Worm (Caenorhabditis elegans) whole organism, L2 larva: ENCODE results near the gene K06A1.2.

Experiments used
- F13H6.1 ChIP-seq: sonication (generic microtip); optimal IDR thresholded peaks from 2 replicates; lab custom pipeline; 2016; ENCODE audit warnings: missing genetic modification characterization, missing compliant biosample characterization
- egl-27 ChIP-seq: sonication (generic microtip); optimal IDR thresholded peaks from 3 replicates; lab custom pipeline; 2017; ENCODE audit warnings: missing biosample characterization, missing genetic modification reagents, missing genetic modification characterization
- fos-1 ChIP-seq: fragments of 150-350 bp; optimal IDR thresholded peaks from 2 replicates; lab custom pipeline; 2014; ENCODE audit warnings: missing biosample characterization, missing genetic modification characterization
- unc-62 ChIP-seq: fragments of 150-350 bp; optimal IDR thresholded peaks from 2 replicates; lab custom pipeline; 2014; ENCODE audit warnings: missing biosample characterization, missing genetic modification reagents, missing genetic modification characterization

DNA sequence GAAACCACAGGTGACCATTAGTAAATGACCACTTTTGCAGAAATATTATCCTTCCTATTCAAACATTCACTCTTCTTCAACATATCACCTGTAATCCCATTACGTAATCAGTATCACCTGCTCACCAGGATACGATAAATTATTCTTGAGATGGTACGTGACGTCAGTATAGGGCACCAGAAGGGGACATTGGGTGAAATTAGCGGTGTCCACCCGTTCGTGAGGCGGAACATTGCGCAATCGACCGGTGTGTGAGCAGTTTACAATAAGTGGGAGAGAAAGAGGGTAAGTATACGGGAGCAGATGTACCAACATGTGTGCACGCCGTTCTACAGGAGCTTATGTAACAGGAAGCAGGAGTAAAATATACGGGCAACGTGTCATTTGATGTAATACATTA, 25.8 kb upstream of the K06A1.2 start:
- no peak for TF ChIP-seq egl-27 (tag; lab: Kevin White, UChicago)
- no peak for TF ChIP-seq F13H6.1
- no peak for TF ChIP-seq fos-1 (tag; lab: Kevin White, UChicago)
- no peak for TF ChIP-seq unc-62
